Worm (Caenorhabditis elegans) whole organism, dauer: ENCODE measurements around the gene K02E11.4.
"Not testable (repeated sequence)": the region's sequence is repeated elsewhere in the genome, so short reads cannot be mapped to it uniquely, and the experiment has no call there.

Experiments used
- unc-62 ChIP-seq: sonication (generic microtip); optimal IDR thresholded peaks from 2 replicates; lab custom pipeline; 2017; ENCODE audit warnings: missing biosample characterization, missing genetic modification reagents, missing genetic modification characterization

K02E11.4 gene

DNA sequence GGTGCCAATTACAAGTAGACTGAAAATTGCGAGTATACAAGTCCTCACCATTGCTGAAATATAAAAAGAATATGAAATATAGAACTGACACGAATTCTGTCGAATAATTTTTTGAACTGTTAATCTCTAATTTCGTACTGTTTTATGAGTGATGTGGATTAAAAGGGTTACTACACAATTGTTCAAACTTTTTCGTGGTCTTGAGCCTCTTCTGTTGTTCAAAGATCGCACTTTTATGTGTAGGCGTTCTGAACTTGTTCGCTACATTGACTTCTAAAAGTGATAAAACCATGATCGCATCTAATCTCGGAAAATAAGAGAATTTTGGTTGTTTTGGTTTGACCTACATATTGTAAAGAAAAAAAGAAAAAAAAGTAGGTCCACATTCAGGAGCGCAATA lies at the start of gene K02E11.4:
Gene K02E11.4 (minus strand): TSS at position 101 of the 400 bp plus-strand sequence.
- TF ChIP-seq unc-62 (GFP tag; lab: Kevin White, UChicago), result no peak

DNA sequence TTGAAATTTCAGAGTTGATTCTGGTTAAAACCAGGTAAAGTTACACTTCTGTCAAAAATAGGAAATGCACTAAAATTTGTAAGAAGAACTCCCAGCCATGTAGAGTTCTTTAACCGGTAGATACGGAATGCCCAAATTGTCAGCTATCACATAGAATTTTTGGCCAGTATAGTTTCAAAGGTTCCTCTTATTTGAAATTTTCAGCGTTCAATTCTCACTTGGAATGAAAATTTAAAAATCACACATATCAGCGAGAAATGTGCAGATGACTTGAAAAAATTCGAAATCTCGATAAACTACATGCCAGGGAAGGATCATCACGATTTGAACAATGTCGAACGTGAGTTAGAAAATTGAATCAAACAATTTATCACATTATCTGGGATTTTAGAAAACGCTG lies 48.6 kb upstream of the K02E11.4 start, which contains the start of gene F14D7.3:
Gene F14D7.3 (plus strand): TSS at position 301 of the 400 bp plus-strand sequence.
- TF ChIP-seq unc-62 (GFP tag; lab: Kevin White, UChicago), result no peak

DNA sequence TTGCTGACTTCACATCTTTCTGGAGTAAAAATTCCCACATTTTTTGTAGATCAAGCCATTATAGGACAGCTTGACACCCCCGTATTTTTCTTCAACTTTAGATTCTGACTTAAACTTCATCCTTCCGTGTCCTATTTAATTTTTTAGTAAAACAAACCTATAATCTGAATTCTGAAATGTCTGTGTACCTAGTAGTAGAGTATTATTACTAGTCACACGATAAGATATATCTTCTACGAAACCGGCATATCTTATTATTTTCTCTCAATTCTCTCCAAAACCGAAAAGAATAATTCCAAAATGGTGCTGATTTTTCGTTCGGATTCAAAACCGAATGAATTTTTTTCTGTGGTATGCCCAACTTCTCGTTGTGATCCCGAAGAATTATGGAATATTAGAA lies 46.5 kb upstream of the K02E11.4 start, which contains the start of gene F14D7.9:
Gene F14D7.9 (plus strand): TSS at position 301 of the 400 bp plus-strand sequence.
- no peak for TF ChIP-seq unc-62 (GFP tag; lab: Kevin White, UChicago)

DNA sequence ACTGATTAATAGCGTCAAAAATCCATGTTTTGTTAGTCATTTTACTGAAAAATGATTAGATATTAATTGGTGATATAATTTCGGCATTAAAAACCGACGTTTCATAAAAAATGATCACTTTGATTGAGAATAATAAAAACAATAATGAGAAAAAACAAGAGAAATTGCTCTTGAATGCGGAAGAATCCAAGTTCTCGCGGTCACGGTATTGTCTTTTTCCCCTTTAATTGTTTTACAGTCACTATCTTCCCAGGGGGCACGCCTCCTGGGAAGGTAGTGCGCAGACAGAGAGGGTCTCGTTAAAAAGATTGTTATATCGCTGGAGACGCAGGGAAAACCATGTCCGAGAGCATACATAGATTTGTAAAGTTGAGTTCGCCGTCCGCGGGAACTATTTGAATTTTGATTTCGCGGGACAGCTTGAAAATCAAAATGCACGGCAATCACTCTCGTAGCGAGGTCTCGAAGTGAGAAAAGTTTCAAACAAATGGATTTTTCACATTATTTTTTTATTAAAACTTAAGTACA lies 45.8 kb upstream of the K02E11.4 start, which contains the start of gene F14D7.2:
Gene F14D7.2 (minus strand): TSS at position 51 of the 528 bp plus-strand sequence.
- no peak for TF ChIP-seq unc-62 (GFP tag; lab: Kevin White, UChicago)

DNA sequence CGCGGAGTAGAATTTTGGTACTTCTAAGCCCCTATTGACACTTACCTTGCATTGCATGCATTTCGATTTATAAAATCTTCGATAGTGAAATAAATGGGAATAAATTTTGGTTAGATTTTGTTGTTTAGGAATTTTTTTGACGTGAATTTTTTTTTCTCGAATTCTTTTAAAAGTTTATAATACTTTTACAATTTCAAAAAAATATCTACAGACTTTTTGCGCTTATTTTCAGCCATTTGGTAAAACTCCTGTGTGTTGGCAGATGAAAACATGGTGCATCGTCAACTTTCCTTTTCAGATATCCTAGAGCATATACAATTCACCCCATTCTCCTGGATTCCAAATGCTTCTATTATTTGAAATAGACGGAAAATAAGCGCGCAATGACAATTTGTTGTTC lies 42.7 kb upstream of the K02E11.4 start, which contains the start of gene F14D7.18:
Gene F14D7.18 (minus strand): TSS at position 101 of the 400 bp plus-strand sequence.
- TF ChIP-seq unc-62 (GFP tag; lab: Kevin White, UChicago), result no peak

DNA sequence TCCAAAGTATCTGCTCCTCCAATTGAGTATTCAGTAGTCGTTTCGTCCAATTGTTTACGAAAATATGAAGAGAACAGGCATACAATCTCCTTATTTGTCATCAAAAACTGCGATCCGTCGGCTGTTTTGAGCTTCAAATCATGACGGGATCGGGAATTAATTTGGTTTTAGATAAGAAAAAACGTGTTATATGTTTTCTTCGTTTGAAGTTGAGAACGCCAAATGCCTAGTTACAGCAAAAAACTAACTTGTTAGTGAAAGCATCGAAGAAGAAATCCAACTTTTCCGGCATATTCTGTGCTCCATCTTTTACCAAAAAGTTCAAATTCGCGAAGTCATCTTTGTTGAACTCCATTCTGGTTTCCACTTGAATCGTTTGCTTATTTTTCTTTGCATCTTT lies 41.4 kb upstream of the K02E11.4 start, which contains the start of gene F14D7.1:
Gene F14D7.1 (minus strand): TSS at position 101 of the 400 bp plus-strand sequence.
- no peak for TF ChIP-seq unc-62 (GFP tag; lab: Kevin White, UChicago)

DNA sequence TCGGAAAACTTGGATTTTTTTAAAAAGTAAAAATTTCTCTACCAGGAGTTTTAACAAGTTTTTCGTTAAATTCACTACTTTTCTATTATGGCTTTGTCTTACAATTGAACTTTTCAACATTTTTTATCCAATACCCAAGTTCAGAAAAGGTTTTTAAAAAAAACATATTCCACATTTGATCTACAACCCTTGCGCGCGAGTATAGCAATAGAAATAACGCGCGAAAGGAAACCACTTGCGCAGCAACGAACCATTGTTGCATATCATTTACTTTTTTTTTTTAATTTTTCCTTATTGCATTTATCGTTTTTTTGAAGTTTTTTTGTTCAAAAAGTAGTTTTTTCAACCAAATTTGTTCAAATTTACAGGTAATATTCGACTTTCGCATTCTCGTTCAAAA lies 37.9 kb upstream of the K02E11.4 start, which contains the start of gene F40G12.11:
Gene F40G12.11 (plus strand): TSS at position 369 of the 400 bp plus-strand sequence.
- TF ChIP-seq unc-62 (GFP tag; lab: Kevin White, UChicago), result no peak

DNA sequence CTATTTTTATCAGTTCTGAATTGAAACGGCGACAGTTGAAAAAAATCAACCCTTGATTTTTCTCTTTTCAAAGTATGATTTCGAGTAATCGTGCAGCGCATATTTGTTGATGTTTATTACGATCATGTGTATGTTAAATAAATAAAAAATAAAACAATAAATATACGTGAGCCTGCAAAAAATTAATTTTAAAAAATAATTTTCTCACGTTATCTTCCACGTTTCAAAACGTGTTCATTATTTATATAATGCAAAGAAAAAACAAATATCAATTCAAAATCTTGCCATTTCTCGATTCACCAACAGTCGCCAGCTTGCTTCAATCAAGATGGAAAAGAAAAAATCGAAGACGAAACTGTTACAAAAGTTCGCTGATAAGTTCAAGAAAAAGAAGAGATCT lies 35.3 kb upstream of the K02E11.4 start, which contains the start of gene F40G12.10:
Gene F40G12.10 (plus strand): TSS at position 301 of the 400 bp plus-strand sequence.
- TF ChIP-seq unc-62 (GFP tag; lab: Kevin White, UChicago), result no peak

DNA sequence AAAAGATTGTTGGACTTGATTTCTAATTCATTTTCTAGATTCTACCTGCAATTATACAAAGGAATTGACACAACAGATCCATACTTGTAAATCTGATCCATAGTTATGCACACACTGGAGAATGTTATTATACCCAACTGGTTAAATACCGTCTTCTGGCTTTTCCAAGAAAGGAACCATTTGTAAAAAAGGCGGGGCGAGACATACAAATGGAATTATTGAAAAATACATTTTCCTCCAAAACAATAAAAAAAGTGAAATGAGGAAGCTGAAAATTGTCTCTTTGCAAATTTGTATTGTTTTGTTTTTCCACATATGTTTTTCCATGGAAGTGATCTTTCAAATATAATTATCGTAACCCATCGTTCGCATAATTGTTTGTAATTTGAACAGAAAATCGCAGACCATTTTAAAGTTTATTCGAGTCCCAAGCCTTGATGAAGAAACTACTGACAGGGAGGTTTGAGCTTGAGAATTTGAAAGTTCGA lies 34.3 kb upstream of the K02E11.4 start, which contains the start of the genes srt-74 and F40G12.9:
Gene srt-74 (minus strand): TSS at position 101 of the 488 bp plus-strand sequence.
Gene F40G12.9 (plus strand): TSS at position 438 of the 488 bp plus-strand sequence.
- TF ChIP-seq unc-62 (GFP tag; lab: Kevin White, UChicago), result no peak

DNA sequence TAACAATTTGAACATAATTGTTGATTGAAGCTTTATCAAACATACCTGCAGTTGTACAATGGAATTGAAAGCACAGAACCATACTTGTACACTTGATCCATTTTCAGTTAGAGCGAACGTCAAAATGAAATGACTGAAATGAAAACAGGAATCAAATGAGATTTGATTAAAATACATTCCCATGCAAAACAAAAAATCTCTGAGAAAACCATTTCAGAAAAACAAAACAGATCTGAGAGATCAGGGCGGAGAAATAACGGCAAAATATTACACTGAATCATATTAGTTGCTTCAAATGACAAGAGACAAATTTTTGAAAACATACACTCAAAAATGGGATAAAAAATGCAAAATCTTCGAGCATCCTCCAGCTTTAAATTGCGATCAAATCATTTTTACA lies 31.9 kb upstream of the K02E11.4 start, which contains the start of gene srt-33:
Gene srt-33 (minus strand): TSS at position 101 of the 400 bp plus-strand sequence.
- no peak for TF ChIP-seq unc-62 (GFP tag; lab: Kevin White, UChicago)

DNA sequence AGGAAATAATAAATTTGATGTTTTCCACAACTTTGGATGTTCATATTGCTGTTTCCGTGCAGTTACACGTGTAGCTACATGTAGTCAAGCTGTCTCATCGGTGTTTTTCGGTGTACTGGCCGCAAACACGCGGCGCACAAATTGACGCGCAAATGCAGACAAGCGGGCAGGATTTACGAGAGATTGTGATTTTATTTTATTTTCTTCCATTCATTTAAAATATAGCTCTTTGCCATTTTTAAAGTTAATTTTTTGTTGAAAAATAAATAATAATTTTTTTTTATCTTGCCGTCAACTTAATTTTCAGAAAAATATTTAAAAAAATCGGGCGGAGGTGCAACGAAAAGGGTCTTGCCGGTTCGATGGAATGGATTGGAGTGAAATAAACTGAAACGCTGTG lies 26.3 kb upstream of the K02E11.4 start, which contains the start of gene F40G12.7:
Gene F40G12.7 (plus strand): TSS at position 301 of the 400 bp plus-strand sequence.
- TF ChIP-seq unc-62 (GFP tag; lab: Kevin White, UChicago), result not testable (repeated sequence)

DNA sequence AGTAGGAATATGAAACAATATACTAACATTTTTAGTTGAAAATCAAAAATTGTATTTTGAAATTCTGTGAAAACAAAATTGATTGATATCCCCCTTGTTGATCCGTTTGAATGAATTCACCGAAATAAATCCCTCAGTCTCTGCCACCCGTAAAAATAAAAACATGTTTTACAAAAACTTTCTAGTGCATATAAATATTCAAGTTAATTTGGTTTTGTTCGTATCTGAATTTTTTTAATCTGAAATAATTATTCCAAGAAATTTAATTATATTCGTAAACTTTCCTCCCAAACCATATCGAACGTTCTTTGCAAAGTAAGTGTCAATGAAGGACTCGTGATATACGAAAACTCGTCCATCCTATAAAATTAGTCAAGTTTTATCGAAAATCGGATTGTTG lies 25.1 kb upstream of the K02E11.4 start, which contains the start of gene F40G12.6:
Gene F40G12.6 (minus strand): TSS at position 101 of the 400 bp plus-strand sequence.
- no peak for TF ChIP-seq unc-62 (GFP tag; lab: Kevin White, UChicago)

DNA sequence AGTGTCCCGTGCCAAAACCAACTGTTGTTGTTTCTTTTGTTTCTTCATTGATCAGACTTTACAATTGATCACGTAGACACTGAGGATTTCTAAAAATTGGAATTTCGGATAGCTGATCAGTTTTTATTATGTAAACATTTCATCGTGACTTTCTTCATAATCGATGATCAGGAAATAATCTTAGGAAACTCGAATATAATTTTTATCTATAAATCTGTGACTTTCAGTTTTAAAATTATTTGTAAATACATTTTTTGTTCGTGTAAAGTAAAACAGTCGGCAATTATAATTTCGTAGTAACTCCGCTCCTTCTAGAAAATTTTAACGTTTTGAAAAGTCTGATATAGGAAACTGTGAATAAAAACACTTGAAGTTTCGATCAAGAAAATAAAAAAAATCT lies 22.8 kb upstream of the K02E11.4 start, which contains the start of gene F40G12.5:
Gene F40G12.5 (minus strand): TSS at position 101 of the 400 bp plus-strand sequence.
- TF ChIP-seq unc-62 (GFP tag; lab: Kevin White, UChicago), result no peak

DNA sequence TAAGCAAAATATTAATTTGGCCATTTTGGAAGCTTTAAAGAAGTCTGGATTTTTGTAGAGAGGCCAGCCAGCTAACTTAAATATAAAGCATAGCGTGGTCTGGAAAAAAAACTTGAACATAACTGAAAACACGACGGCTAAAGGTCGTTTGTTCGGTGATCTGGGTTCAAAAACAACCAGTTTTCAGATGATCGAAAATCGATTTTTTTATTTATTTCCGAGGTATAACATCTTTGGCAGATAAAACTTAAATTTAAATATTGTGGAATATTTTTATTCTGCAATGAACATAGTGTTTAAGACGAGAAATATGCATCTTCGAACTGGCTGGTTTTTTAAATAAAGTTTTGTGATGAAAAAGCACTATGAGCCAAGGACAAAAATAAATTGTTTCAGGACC lies 20.7 kb upstream of the K02E11.4 start, which contains the start of gene F40G12.4:
Gene F40G12.4 (minus strand): TSS at position 101 of the 400 bp plus-strand sequence.
- TF ChIP-seq unc-62 (GFP tag; lab: Kevin White, UChicago), result no peak

DNA sequence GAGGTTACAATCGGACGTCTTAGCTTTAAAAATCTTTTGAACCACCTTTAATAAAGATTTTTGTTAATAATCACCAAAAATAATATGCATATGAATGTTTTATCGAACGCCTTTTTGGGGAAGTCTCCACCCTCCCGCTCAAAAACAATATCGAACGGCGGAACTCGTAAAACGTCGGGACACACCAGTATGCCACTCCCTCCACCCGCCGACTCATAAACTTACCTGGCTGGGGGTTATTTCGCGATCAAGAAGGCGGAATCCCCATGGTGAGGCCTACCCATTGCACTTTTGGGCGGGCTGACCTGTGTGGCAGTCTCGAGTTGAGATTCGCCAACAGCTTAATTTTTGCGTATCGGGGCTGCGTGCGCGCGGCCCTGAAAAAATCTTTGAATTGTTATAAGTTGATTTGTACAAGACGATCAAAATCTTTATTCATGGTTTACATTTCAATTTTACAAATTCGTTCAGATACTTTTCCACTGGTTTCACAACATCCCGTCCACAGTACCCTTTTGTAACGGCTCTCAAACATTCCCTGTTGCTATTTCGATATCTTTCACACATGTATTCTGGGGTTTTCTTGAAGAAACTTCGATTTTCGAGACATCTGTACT lies 19.5 kb upstream of the K02E11.4 start:
- TF ChIP-seq unc-62 (GFP tag; lab: Kevin White, UChicago), result no peak

DNA sequence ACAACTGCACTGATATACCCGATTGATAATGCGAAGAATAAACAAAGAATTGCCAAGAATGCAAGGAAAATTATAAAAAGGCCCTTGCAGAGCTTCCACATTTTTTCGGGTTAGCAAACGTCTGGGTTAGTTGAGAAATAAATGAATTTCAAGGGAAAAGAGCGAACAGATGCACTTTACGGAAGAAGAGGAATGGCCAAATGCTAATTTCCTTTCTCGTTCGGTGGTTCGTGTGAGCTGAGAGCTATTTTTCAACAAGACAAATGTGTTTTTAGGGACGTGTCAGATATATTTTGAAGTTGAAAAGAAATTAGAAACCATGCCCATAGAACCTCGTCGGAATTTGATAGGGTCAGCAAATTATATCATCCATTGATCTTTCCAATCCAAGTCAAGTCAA lies 12.9 kb upstream of the K02E11.4 start, which contains the start of gene F40G12.2:
Gene F40G12.2 (minus strand): TSS at position 101 of the 400 bp plus-strand sequence.
- TF ChIP-seq unc-62 (GFP tag; lab: Kevin White, UChicago), result no peak
